Worm (Caenorhabditis elegans) whole organism, L3 larva: ENCODE measurements around the gene C02H6.3.

Source experiments
- R02D3.7 ChIP-seq: fragments of 150-350 bp; optimal IDR thresholded peaks from 2 replicates; lab custom pipeline; 2014; ENCODE audit warnings: missing biosample characterization, missing genetic modification characterization
- ZK546.5 ChIP-seq: sonication (generic microtip); optimal IDR thresholded peaks from 2 replicates; lab custom pipeline; 2017; ENCODE audit warnings: missing biosample characterization, missing genetic modification characterization
- aly-2 ChIP-seq: fragments of 150-350 bp; optimal IDR thresholded peaks from 2 replicates; lab custom pipeline; 2014; ENCODE audit warnings: missing biosample characterization, missing genetic modification characterization
- ceh-16 ChIP-seq: sonication (generic microtip); optimal IDR thresholded peaks from 2 replicates; lab custom pipeline; 2017; ENCODE audit warnings: missing biosample characterization, missing genetic modification characterization
- ceh-28 ChIP-seq: fragments of 150-350 bp; optimal IDR thresholded peaks from 2 replicates; lab custom pipeline; 2014; ENCODE audit warnings: missing biosample characterization, missing genetic modification reagents, missing genetic modification characterization
- ceh-82 ChIP-seq: fragments of 150-350 bp; optimal IDR thresholded peaks from 2 replicates; lab custom pipeline; 2014; ENCODE audit warnings: missing biosample characterization, missing genetic modification characterization
- ceh-9 ChIP-seq: sonication (generic microtip); optimal IDR thresholded peaks from 2 replicates; lab custom pipeline; 2018; ENCODE audit warnings: missing biosample characterization, missing genetic modification characterization
- daf-12 ChIP-seq: fragments of 150-350 bp; optimal IDR thresholded peaks from 2 replicates; lab custom pipeline; 2014; ENCODE audit warnings: missing biosample characterization, missing genetic modification reagents, missing genetic modification characterization
- egl-5 ChIP-seq: fragments of 150-350 bp; optimal IDR thresholded peaks from 2 replicates; lab custom pipeline; 2017; ENCODE audit warnings: missing biosample characterization, missing genetic modification reagents, missing genetic modification characterization, inconsistent platforms
- elt-1 ChIP-seq: fragments of 150-350 bp; optimal IDR thresholded peaks from 2 replicates; lab custom pipeline; 2014; ENCODE audit warnings: missing biosample characterization, missing genetic modification characterization
- elt-2 ChIP-seq: sonication (generic microtip); optimal IDR thresholded peaks from 2 replicates; lab custom pipeline; 2016; ENCODE audit warnings: missing genetic modification reagents, mild to moderate bottlenecking, missing genetic modification characterization, missing compliant biosample characterization
- eor-1 ChIP-seq, 2 experiments: fragments of 150-350 bp; optimal IDR thresholded peaks; 2 replicates each; lab custom pipeline; 2014 to 2018; ENCODE audit warnings: missing biosample characterization in 2 of 2, missing genetic modification characterization in 2 of 2
- fkh-2 ChIP-seq: fragments of 150-350 bp; optimal IDR thresholded peaks from 2 replicates; lab custom pipeline; 2014; ENCODE audit warnings: missing biosample characterization, missing genetic modification reagents, missing genetic modification characterization
- fos-1 ChIP-seq: fragments of 150-350 bp; optimal IDR thresholded peaks from 2 replicates; lab custom pipeline; 2014; ENCODE audit warnings: missing biosample characterization, missing genetic modification characterization
- hmg-11 ChIP-seq: sonication (generic microtip); optimal IDR thresholded peaks from 2 replicates; lab custom pipeline; 2016; ENCODE audit warnings: missing genetic modification characterization, missing compliant biosample characterization
- jun-1 ChIP-seq: fragments of 150-350 bp; optimal IDR thresholded peaks from 2 replicates; lab custom pipeline; 2014; ENCODE audit warnings: missing biosample characterization, missing genetic modification reagents, missing genetic modification characterization
- lin-15B ChIP-seq: fragments of 150-350 bp; optimal IDR thresholded peaks from 2 replicates; lab custom pipeline; 2014; ENCODE audit warnings: missing biosample characterization, missing genetic modification characterization
- lin-39 ChIP-seq: fragments of 150-350 bp; optimal IDR thresholded peaks from 2 replicates; lab custom pipeline; 2018; ENCODE audit warnings: missing biosample characterization, missing genetic modification reagents, missing genetic modification characterization
- mdl-1 ChIP-seq: fragments of 150-350 bp; optimal IDR thresholded peaks from 2 replicates; lab custom pipeline; 2014; ENCODE audit warnings: missing biosample characterization, missing genetic modification characterization
- mml-1 ChIP-seq: fragments of 150-350 bp; sonication (generic microtip); optimal IDR thresholded peaks from 3 replicates; lab custom pipeline; 2014; ENCODE audit warnings: missing biosample characterization, missing genetic modification characterization
- nhr-23 ChIP-seq: fragments of 150-350 bp; optimal IDR thresholded peaks from 2 replicates; lab custom pipeline; 2014; ENCODE audit warnings: missing biosample characterization, missing genetic modification reagents, missing genetic modification characterization
- nhr-237 ChIP-seq: fragments of 150-350 bp; optimal IDR thresholded peaks from 2 replicates; lab custom pipeline; 2014; ENCODE audit warnings: missing biosample characterization, missing genetic modification characterization
- nhr-25 ChIP-seq: sonication (generic microtip); optimal IDR thresholded peaks from 2 replicates; lab custom pipeline; 2017; ENCODE audit warnings: missing biosample characterization, missing genetic modification characterization
- nhr-28 ChIP-seq: fragments of 150-350 bp; optimal IDR thresholded peaks from 2 replicates; lab custom pipeline; 2014; ENCODE audit warnings: missing biosample characterization, missing genetic modification characterization
- nhr-43 ChIP-seq: sonication (generic microtip); optimal IDR thresholded peaks from 2 replicates; lab custom pipeline; 2016; ENCODE audit warnings: mild to moderate bottlenecking, missing genetic modification characterization, missing compliant biosample characterization; ENCODE audit not compliant: poor library complexity, severe bottlenecking
- nhr-67 ChIP-seq: fragments of 150-350 bp; optimal IDR thresholded peaks from 2 replicates; lab custom pipeline; 2014; ENCODE audit warnings: missing biosample characterization, missing genetic modification characterization
- pqm-1 ChIP-seq: fragments of 150-350 bp; optimal IDR thresholded peaks from 2 replicates; lab custom pipeline; 2017; ENCODE audit warnings: missing biosample characterization, missing genetic modification characterization, inconsistent platforms
- snpc-4 ChIP-seq: fragments of 150-350 bp; optimal IDR thresholded peaks from 2 replicates; lab custom pipeline; 2014; ENCODE audit warnings: missing biosample characterization, missing genetic modification characterization
- tbx-2 ChIP-seq: sonication (generic microtip); optimal IDR thresholded peaks from 2 replicates; lab custom pipeline; 2016; ENCODE audit warnings: mild to moderate bottlenecking, missing genetic modification characterization, missing compliant biosample characterization
- ztf-11 ChIP-seq: fragments of 150-350 bp; optimal IDR thresholded peaks from 2 replicates; lab custom pipeline; 2014; ENCODE audit warnings: missing biosample characterization, missing genetic modification characterization
- ztf-4 ChIP-seq: fragments of 150-350 bp; optimal IDR thresholded peaks from 2 replicates; lab custom pipeline; 2014; ENCODE audit warnings: missing biosample characterization, missing genetic modification characterization

C02H6.3 gene

ce11 chrV:7379384-7379783, 8.3 kb downstream of the C02H6.3 start, which contains the start of gene srsx-24:
srsx-24 (minus strand) TSS chrV:7379484.
- no peak for TF ChIP-seq daf-12 (tag; lab: Kevin White, UChicago)
- TF ChIP-seq mdl-1 (tag; lab: Kevin White, UChicago) = no peak
- TF ChIP-seq elt-1 (tag; lab: Kevin White, UChicago) = no peak
- no peak for TF ChIP-seq nhr-23 (tag; lab: Kevin White, UChicago)
- no peak for TF ChIP-seq fkh-2
- TF ChIP-seq ztf-11 (tag; lab: Kevin White, UChicago) = no peak
- no peak for TF ChIP-seq tbx-2 (tag; lab: Kevin White, UChicago)
- TF ChIP-seq R02D3.7 (tag; lab: Kevin White, UChicago) = no peak
- TF ChIP-seq aly-2 (tag; lab: Kevin White, UChicago) = no peak
- TF ChIP-seq lin-15B (tag; lab: Kevin White, UChicago) = no peak
- no peak for TF ChIP-seq pqm-1 (tag; lab: Kevin White, UChicago)
- no peak for TF ChIP-seq ceh-28 (tag; lab: Kevin White, UChicago)
- TF ChIP-seq mml-1 (tag; lab: Kevin White, UChicago) = no peak
- no peak for TF ChIP-seq ztf-4 (tag; lab: Kevin White, UChicago)
- no peak for TF ChIP-seq ceh-9
- TF ChIP-seq ZK546.5 = no peak
- TF ChIP-seq snpc-4 (tag; lab: Kevin White, UChicago) = no peak
- TF ChIP-seq ceh-82 (tag; lab: Kevin White, UChicago) = no peak

- TF ChIP-seq nhr-23 (tag; lab: Kevin White, UChicago) (no peak), nhr-67 (no peak), nhr-25 (no peak), fos-1 (tag; lab: Kevin White, UChicago) (no peak), mdl-1 (tag; lab: Kevin White, UChicago) (no peak), egl-5 (tag; lab: Kevin White, UChicago) (no peak)
Measured at ce11 chrV:7374090-7374489, 13.6 kb downstream of the C02H6.3 start, which contains the start of gene srx-56. srx-56 (plus strand) TSS chrV:7374390.

ce11 chrV:7369578-7369977, 18.1 kb downstream of the C02H6.3 start, which contains the start of gene srj-14:
srj-14 (plus strand) TSS chrV:7369708.
- TF ChIP-seq ceh-16 = no peak
- TF ChIP-seq lin-39 (tag; lab: Kevin White, UChicago) = no peak

DNA sequence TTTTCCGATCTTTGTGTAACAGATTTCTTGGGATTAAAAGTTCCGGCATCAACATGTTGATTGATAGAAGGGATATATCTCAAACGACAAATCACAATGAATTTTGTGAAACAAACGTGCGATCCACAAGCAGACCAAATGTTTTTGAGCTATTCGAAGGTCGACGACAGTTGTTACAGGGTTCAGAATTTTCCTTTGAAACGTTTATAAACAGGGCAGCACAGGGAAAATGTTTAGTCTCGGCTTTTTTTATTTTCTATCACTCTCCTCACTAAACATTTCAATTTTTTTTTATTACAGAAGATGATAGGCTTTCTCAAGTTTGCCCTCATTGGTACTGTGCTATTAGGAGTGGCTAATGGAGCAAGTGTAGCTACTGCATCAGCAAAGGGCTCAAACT, 22.7 kb downstream of the C02H6.3 start, which contains the start of gene exc-13:
TSS of gene exc-13 (plus strand) at position 301 of the 400 bp plus-strand sequence.
- TF ChIP-seq daf-12 (tag; lab: Kevin White, UChicago) (no peak), lin-39 (tag; lab: Kevin White, UChicago) (peak; percentile 2)

DNA sequence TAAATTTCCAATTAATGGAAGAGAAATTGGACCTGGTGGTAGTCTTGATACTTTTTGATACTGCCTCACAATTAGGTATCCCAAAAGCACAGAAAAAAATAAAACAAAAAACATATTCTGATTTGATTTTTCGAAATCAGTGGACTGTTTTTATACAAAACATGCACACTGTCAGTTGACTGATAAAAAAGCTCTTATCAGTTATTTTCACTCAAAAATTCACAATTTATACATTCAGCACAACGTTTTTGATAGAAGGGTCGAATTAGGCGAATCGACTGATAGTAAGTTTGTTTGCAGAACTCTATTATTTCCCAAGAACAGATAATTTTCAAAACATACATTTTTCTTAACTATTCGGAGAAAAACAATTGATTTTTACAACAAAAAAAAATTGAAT, 23.6 kb downstream of the C02H6.3 start, which contains the start of gene cyp-35A2:
TSS of gene cyp-35A2 (minus strand) at position 124 of the 400 bp plus-strand sequence.
- TF ChIP-seq pqm-1 (tag; lab: Kevin White, UChicago) = peak; percentile 79
- TF ChIP-seq nhr-67 = no peak
- TF ChIP-seq elt-2 (tag; lab: Kevin White, UChicago) = peak; percentile 86
- TF ChIP-seq eor-1 (tag; optimal IDR thresholded peaks at IDR 0.05; lab: Kevin White, UChicago) = no peak
- no peak for TF ChIP-seq hmg-11 (tag; lab: Kevin White, UChicago)

ce11 chrV:7361673-7362072, 26.0 kb downstream of the C02H6.3 start, which contains the start of gene cyp-35A1:
cyp-35A1 (minus strand) TSS chrV:7361773.
- TF ChIP-seq snpc-4 (tag; lab: Kevin White, UChicago) (no peak), nhr-28 (tag; lab: Kevin White, UChicago) (no peak)
- TF ChIP-seq, all 47 proteins: peak for 0

DNA sequence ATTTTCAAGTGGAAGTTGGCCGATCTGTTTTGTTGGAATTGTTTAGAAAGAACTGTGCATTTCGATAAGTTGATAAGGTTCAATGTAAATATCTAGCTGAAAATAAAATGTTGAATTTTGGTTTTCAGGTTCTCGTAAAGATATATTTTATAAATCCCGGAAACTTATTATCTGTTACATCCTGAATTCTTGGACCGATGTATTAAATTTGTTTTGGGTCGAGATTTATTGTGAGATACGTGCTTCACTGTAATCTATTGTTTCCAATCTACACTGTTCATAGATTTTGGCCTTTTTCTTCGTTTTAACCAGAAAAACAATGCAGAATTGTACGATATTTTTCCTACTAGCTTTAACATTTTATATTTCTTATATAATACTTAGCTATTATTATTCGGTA, 30.5 kb downstream of the C02H6.3 start, which contains the start of gene C03G6.6:
TSS of gene C03G6.6 (plus strand) at position 301 of the 400 bp plus-strand sequence.
- no peak for TF ChIP-seq jun-1 (tag; lab: Kevin White, UChicago)
- no peak for TF ChIP-seq fos-1 (tag; lab: Kevin White, UChicago)
- TF ChIP-seq ztf-4 (tag; lab: Kevin White, UChicago) = no peak
- no peak for TF ChIP-seq nhr-25
- TF ChIP-seq eor-1 (tag; optimal IDR thresholded peaks at IDR 0.05; lab: Kevin White, UChicago) = no peak
- TF ChIP-seq elt-1 (tag; lab: Kevin White, UChicago) = no peak
- TF ChIP-seq nhr-43 = no peak
- TF ChIP-seq pqm-1 (tag; lab: Kevin White, UChicago) = no peak
- TF ChIP-seq aly-2 (tag; lab: Kevin White, UChicago) = no peak
- TF ChIP-seq egl-5 (tag; lab: Kevin White, UChicago) = no peak
- no peak for TF ChIP-seq nhr-237 (tag; lab: Kevin White, UChicago)
